Worm (Caenorhabditis elegans) whole organism, L1 larva: ENCODE measurements around the gene pnc-1.

Experiments
- blmp-1 ChIP-seq: fragments of 150-350 bp; optimal IDR thresholded peaks from 2 replicates; lab custom pipeline; 2014; ENCODE audit warnings: missing biosample characterization, missing genetic modification characterization
- ces-1 ChIP-seq: fragments of 150-350 bp; optimal IDR thresholded peaks from 2 replicates; lab custom pipeline; 2014; ENCODE audit warnings: missing biosample characterization, missing genetic modification reagents, missing genetic modification characterization
- dpl-1 ChIP-seq, 3 experiments: fragments of 150-350 bp in 2 of 3; sonication (generic microtip) in 1 of 3; optimal IDR thresholded peaks; 2 replicates each; lab custom pipeline; 2014 to 2017; ENCODE audit warnings: missing biosample characterization in 3 of 3, missing genetic modification characterization in 3 of 3, missing genetic modification reagents in 3 of 3
- elt-3 ChIP-seq, 6 experiments: fragments of 150-350 bp in 1 of 6; sonication (generic microtip); optimal IDR thresholded peaks; 2 replicates each; lab custom pipeline; 2017 to 2018; ENCODE audit warnings: missing biosample characterization in 6 of 6, missing genetic modification characterization in 6 of 6, inconsistent platforms in 1 of 6
- lin-39 ChIP-seq: fragments of 150-350 bp; optimal IDR thresholded peaks from 2 replicates; lab custom pipeline; 2014; ENCODE audit warnings: missing biosample characterization, missing genetic modification reagents, missing genetic modification characterization
- lir-3 ChIP-seq: sonication (generic microtip); optimal IDR thresholded peaks from 2 replicates; lab custom pipeline; 2016; ENCODE audit warnings: mild to moderate bottlenecking, missing genetic modification characterization, moderate library complexity, missing compliant biosample characterization; ENCODE audit not compliant: poor library complexity
- nhr-237 ChIP-seq: fragments of 150-350 bp; optimal IDR thresholded peaks from 2 replicates; lab custom pipeline; 2014; ENCODE audit warnings: missing biosample characterization, missing genetic modification characterization
- nhr-28 ChIP-seq: fragments of 150-350 bp; optimal IDR thresholded peaks from 2 replicates; lab custom pipeline; 2014; ENCODE audit warnings: missing biosample characterization, missing genetic modification characterization
- nhr-76 ChIP-seq: sonication (generic microtip); optimal IDR thresholded peaks from 2 replicates; lab custom pipeline; 2017; ENCODE audit warnings: missing biosample characterization, missing genetic modification characterization
- pqm-1 ChIP-seq: sonication (generic microtip); optimal IDR thresholded peaks from 3 replicates; lab custom pipeline; 2017; ENCODE audit warnings: missing biosample characterization, missing genetic modification characterization
- snpc-4 ChIP-seq: fragments of 150-350 bp; optimal IDR thresholded peaks from 2 replicates; lab custom pipeline; 2014; ENCODE audit warnings: missing biosample characterization, missing genetic modification characterization
- unc-130 ChIP-seq: fragments of 150-350 bp; optimal IDR thresholded peaks from 2 replicates; lab custom pipeline; 2017; ENCODE audit warnings: missing biosample characterization, missing genetic modification characterization, inconsistent platforms
- ztf-11 ChIP-seq, 2 experiments: sonication (generic microtip); optimal IDR thresholded peaks; 2 replicates each; lab custom pipeline; 2016 to 2017; ENCODE audit warnings: missing genetic modification characterization in 2 of 2, missing biosample characterization in 1 of 2, missing compliant biosample characterization in 1 of 2

ce11 chrIV:147819-148218 is 36.5 kb upstream of the pnc-1 start, which contains the start of gene col-99:
- TF ChIP-seq ztf-11 (tag; optimal IDR thresholded peaks at IDR 0.05; lab: Kevin White, UChicago): no peak
- TF ChIP-seq nhr-76 (tag; lab: Kevin White, UChicago): no peak
- TF ChIP-seq elt-3 (tag; optimal IDR thresholded peaks at IDR 0.05; lab: Kevin White, UChicago): no peak
- TF ChIP-seq nhr-28 (tag; lab: Kevin White, UChicago): no peak
- no peak for TF ChIP-seq dpl-1 (GFP tag; optimal IDR thresholded peaks at IDR 0.05; lab: Kevin White, UChicago)
- TF ChIP-seq lir-3 (tag; lab: Kevin White, UChicago): no peak
- TF ChIP-seq nhr-237 (tag; lab: Kevin White, UChicago): no peak
- no peak for TF ChIP-seq pqm-1
- TF ChIP-seq lin-39 (tag; lab: Kevin White, UChicago): no peak
- TF ChIP-seq snpc-4 (tag; lab: Kevin White, UChicago): no peak
- no peak for TF ChIP-seq ces-1
- no peak for TF ChIP-seq blmp-1 (tag; lab: Kevin White, UChicago)
- TF ChIP-seq unc-130 (tag; lab: Kevin White, UChicago): no peak
